Worm (Caenorhabditis elegans) whole organism, L1 larva: ENCODE results near the gene srh-265.

Experiments
- ama-1 ChIP-seq: fragments of 150-350 bp; optimal IDR thresholded peaks from 2 replicates; lab custom pipeline; 2014
- ceh-88 ChIP-seq: fragments of 200-800 bp; sonication (Bioruptor generic); IDR thresholded peaks from 2 replicates; pipeline ENCODE4 v1.3.6; 2022; ENCODE audit warnings: missing genetic modification characterization, missing compliant biosample characterization
- ces-1 ChIP-seq: fragments of 150-350 bp; optimal IDR thresholded peaks from 2 replicates; lab custom pipeline; 2014; ENCODE audit warnings: missing biosample characterization, missing genetic modification reagents, missing genetic modification characterization
- efl-3 ChIP-seq: fragments of 200-800 bp; sonication (Bioruptor generic); optimal IDR thresholded peaks from 2 replicates; lab custom pipeline; 2018; ENCODE audit warnings: mild to moderate bottlenecking, missing genetic modification characterization, missing compliant biosample characterization
- fos-1 ChIP-seq: fragments of 150-350 bp; optimal IDR thresholded peaks from 2 replicates; lab custom pipeline; 2014; ENCODE audit warnings: missing biosample characterization, missing genetic modification characterization
- hpl-2 ChIP-seq: fragments of 150-350 bp; optimal IDR thresholded peaks from 2 replicates; lab custom pipeline; 2014; ENCODE audit warnings: missing biosample characterization, missing genetic modification reagents, missing genetic modification characterization
- nhr-237 ChIP-seq: fragments of 150-350 bp; optimal IDR thresholded peaks from 2 replicates; lab custom pipeline; 2014; ENCODE audit warnings: missing biosample characterization, missing genetic modification characterization
- nhr-71 ChIP-seq: sonication (generic microtip); optimal IDR thresholded peaks from 2 replicates; lab custom pipeline; 2016; ENCODE audit warnings: mild to moderate bottlenecking, missing genetic modification characterization, moderate library complexity, missing compliant biosample characterization
- nhr-77 ChIP-seq: fragments of 150-350 bp; optimal IDR thresholded peaks from 2 replicates; lab custom pipeline; 2014; ENCODE audit warnings: missing biosample characterization, missing genetic modification characterization
- nhr-90 ChIP-seq: sonication (generic microtip); optimal IDR thresholded peaks from 2 replicates; lab custom pipeline; 2016; ENCODE audit warnings: mild to moderate bottlenecking, missing genetic modification characterization, missing compliant biosample characterization; ENCODE audit not compliant: poor library complexity
- snpc-4 ChIP-seq: fragments of 150-350 bp; optimal IDR thresholded peaks from 2 replicates; lab custom pipeline; 2014; ENCODE audit warnings: missing biosample characterization, missing genetic modification characterization
- unc-130 ChIP-seq: fragments of 150-350 bp; optimal IDR thresholded peaks from 2 replicates; lab custom pipeline; 2017; ENCODE audit warnings: missing biosample characterization, missing genetic modification characterization, inconsistent platforms
- zag-1 ChIP-seq: fragments of 150-350 bp; optimal IDR thresholded peaks from 2 replicates; lab custom pipeline; 2014; ENCODE audit warnings: missing biosample characterization, missing genetic modification characterization
- ztf-11 ChIP-seq, 2 experiments: sonication (generic microtip); optimal IDR thresholded peaks; 2 replicates each; lab custom pipeline; 2016 to 2017; ENCODE audit warnings: missing genetic modification characterization in 2 of 2, missing biosample characterization in 1 of 2, missing compliant biosample characterization in 1 of 2

- TF ChIP-seq nhr-237 (no peak), fos-1 (tag; lab: Kevin White, UChicago) (no peak), ceh-88 (GFP tag; lab: Robert Waterston, UW) (no peak), unc-130 (tag; lab: Kevin White, UChicago) (no peak), ama-1 (no peak), zag-1 (tag; lab: Kevin White, UChicago) (no peak), ztf-11 (tag; optimal IDR thresholded peaks at IDR 0.05; lab: Kevin White, UChicago) (no peak), snpc-4 (tag; lab: Kevin White, UChicago) (no peak), nhr-71 (no peak), efl-3 (GFP tag; lab: Kevin White, UChicago) (no peak), ces-1 (GFP tag; lab: Kevin White, UChicago) (no peak), hpl-2 (GFP tag; lab: Kevin White, UChicago) (no peak), nhr-90 (tag; lab: Kevin White, UChicago) (no peak), nhr-77 (no peak)
These were observed 20.7 kb upstream of the srh-265 start, which contains the start of gene cyb-3 for ce11 chrV:15395347-15395746.
